Worm (Caenorhabditis elegans): Measurements from ENCODE around the gene E01G4.3.

The E01G4.3 gene

DNA sequence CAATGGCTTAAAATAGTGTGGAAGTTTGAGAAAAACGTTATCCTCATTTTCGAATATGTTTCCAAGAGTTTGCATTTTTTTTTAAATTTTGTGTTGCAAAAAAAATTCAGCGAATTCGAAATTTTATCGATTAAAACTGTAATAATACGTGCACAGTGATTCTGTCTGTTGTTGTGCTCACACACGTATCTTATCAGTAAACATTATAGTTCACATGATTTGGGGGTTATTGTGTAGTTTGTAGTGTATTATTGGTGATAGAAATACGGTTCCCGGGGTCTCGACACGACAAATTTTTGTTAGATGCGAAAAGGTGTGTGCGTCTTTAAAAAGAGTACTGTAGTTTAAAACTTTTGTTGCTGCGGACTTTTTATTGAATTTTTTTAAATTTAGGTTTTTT, 26.3 kb upstream of the E01G4.3 start, which contains the start of gene drr-1:
Gene drr-1 (minus strand): TSS at position 183 of the 400 bp plus-strand sequence.
- TF ChIP-seq T22C8.4 (GFP tag; IDR thresholded peaks at IDR 0.05) (no peak), ztf-29 (GFP tag; IDR thresholded peaks at IDR 0.05) (no peak), flt-1 (GFP tag; IDR thresholded peaks at IDR 0.05) (no peak), med-1 (GFP tag; optimal IDR thresholded peaks at IDR 0.05; ENCODE audit: insufficient read depth) (no peak), ztf-23 (GFP tag; IDR thresholded peaks at IDR 0.05) (no peak), tab-1 (GFP tag; IDR thresholded peaks at IDR 0.05) (no peak), cog-1 (tag; optimal IDR thresholded peaks at IDR 0.05) (no peak), ref-1 (GFP tag; conservative IDR thresholded peaks at IDR 0.05) (no peak), klf-2 (GFP tag; conservative IDR thresholded peaks at IDR 0.05) (no peak)

DNA sequence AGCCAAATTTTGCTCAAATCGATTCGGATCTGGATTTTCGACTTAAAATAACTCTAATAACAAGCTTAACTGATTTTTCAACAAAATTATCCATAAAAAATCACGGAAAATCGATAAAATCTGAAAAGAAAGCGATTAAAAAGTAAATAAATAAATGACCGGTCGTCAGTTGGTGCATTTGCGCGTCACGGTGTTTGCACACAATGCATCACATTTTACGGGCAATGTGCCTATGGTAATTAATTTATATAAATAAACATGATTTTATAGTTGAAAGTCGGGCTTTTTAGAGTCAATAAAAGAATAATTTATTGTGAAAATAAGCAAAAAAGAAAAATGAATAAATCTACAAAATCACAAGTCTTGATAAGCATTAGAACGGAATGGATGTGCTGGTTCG, 25.4 kb upstream of the E01G4.3 start:
- no peak for TF ChIP-seq klf-2 (GFP tag; conservative IDR thresholded peaks at IDR 0.05)
- no peak for TF ChIP-seq ztf-29 (GFP tag; IDR thresholded peaks at IDR 0.05)
- TF ChIP-seq cog-1 (tag; optimal IDR thresholded peaks at IDR 0.05): no peak
- no peak for TF ChIP-seq T22C8.4 (GFP tag; IDR thresholded peaks at IDR 0.05)
- no peak for TF ChIP-seq ztf-23 (GFP tag; IDR thresholded peaks at IDR 0.05)
- TF ChIP-seq med-1 (GFP tag; optimal IDR thresholded peaks at IDR 0.05; ENCODE audit: insufficient read depth): no peak
- TF ChIP-seq tab-1 (GFP tag; IDR thresholded peaks at IDR 0.05): no peak
- no peak for TF ChIP-seq ref-1 (GFP tag; conservative IDR thresholded peaks at IDR 0.05)
- TF ChIP-seq flt-1 (GFP tag; IDR thresholded peaks at IDR 0.05): no peak

DNA sequence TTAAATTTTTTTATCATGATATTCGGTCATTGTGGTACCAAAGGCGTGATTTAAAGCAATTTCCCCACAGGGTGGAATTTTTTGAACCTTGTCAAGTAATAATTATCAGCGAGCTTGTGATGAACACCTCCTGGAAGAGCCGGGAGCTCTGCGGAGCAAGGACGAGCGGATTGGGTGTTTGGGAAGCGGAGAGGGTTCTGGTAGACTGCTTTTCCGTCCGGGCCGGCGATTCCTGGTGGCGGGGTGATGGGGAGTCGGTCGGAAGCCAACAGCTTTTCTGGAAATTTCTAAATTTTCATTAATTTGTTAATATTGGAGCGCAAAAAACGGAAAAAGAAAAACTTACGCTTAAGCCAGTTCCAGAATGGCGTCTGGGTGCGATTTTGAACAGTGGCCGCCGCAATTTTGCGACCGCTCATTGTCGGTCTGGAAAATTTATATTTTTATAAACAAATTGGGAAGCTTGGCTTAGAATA, 24.8 kb upstream of the E01G4.3 start, which contains the start of gene ndua-7:
Gene ndua-7 (minus strand): TSS at position 426 of the 476 bp plus-strand sequence.
- TF ChIP-seq ztf-23 (GFP tag; IDR thresholded peaks at IDR 0.05) (no peak), tab-1 (GFP tag; IDR thresholded peaks at IDR 0.05) (no peak), T22C8.4 (GFP tag; IDR thresholded peaks at IDR 0.05) (no peak), ref-1 (GFP tag; conservative IDR thresholded peaks at IDR 0.05) (no peak), flt-1 (GFP tag; IDR thresholded peaks at IDR 0.05) (no peak)

DNA sequence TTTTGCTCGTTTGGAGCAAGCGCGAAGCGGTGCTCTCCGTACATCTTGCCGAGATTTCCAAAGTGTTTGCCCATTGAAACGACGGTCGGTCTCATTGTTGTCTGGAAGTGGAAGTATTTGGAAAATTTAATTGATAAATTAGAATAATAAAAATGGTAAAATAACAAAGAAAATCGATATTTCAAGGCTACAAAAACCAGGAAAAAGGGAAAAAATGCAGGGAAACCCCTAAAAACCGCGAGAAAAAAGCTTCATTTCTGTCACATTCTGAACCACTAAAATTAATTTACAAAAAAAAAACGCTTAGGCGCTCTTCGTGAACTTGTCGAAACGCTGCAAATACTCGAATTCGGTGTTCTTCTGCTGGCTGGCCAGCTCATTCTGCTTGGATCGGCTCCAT, 23.5 kb upstream of the E01G4.3 start, which contains the start of gene F45H10.2:
Gene F45H10.2 (minus strand): TSS at position 101 of the 400 bp plus-strand sequence.
- TF ChIP-seq flt-1 (GFP tag; IDR thresholded peaks at IDR 0.05) (no peak), ztf-29 (GFP tag; IDR thresholded peaks at IDR 0.05) (no peak), cog-1 (tag; optimal IDR thresholded peaks at IDR 0.05) (no peak), ref-1 (GFP tag; conservative IDR thresholded peaks at IDR 0.05) (no peak), klf-2 (GFP tag; conservative IDR thresholded peaks at IDR 0.05) (no peak), med-1 (GFP tag; optimal IDR thresholded peaks at IDR 0.05; ENCODE audit: insufficient read depth) (no peak)

DNA sequence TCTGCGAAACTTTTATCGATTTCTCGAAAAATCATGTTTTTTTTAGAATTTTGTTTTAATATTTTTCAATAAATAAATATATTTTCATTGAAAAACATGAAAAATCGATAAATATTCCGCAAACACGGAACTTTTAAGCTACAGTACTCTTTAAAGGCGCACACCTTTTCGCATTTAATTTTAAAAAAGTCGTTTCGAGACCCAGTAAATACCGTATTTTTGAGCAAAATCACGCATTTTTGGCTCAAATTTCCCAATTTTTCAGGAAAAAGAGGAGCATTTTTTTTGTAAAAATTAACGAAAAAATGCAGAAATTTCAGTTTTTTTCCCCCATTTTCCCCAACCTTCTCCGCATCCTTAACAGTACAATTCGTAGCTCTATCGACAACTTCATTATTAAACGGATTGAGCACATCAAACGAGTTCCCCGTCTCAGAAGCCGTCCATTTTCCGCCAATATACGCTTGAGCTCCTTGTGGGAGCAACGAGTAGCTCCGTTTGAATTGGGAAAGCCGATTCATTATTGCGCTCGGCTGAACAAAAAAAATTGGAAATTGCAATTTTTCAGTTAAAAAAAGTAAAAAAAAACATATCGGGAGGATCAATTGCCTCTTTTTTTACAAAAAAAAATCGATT, 22.0 kb upstream of the E01G4.3 start, which contains the start of gene alh-7:
Gene alh-7 (minus strand): TSS at position 533 of the 636 bp plus-strand sequence.
- TF ChIP-seq ref-1 (GFP tag; conservative IDR thresholded peaks at IDR 0.05) (no peak), klf-2 (GFP tag; conservative IDR thresholded peaks at IDR 0.05) (no peak), tab-1 (GFP tag; IDR thresholded peaks at IDR 0.05) (no peak), ztf-23 (GFP tag; IDR thresholded peaks at IDR 0.05) (no peak), ztf-29 (GFP tag; IDR thresholded peaks at IDR 0.05) (no peak), T22C8.4 (GFP tag; IDR thresholded peaks at IDR 0.05) (no peak), flt-1 (GFP tag; IDR thresholded peaks at IDR 0.05) (no peak), cog-1 (tag; optimal IDR thresholded peaks at IDR 0.05) (no peak), med-1 (GFP tag; optimal IDR thresholded peaks at IDR 0.05; ENCODE audit: insufficient read depth) (no peak)

DNA sequence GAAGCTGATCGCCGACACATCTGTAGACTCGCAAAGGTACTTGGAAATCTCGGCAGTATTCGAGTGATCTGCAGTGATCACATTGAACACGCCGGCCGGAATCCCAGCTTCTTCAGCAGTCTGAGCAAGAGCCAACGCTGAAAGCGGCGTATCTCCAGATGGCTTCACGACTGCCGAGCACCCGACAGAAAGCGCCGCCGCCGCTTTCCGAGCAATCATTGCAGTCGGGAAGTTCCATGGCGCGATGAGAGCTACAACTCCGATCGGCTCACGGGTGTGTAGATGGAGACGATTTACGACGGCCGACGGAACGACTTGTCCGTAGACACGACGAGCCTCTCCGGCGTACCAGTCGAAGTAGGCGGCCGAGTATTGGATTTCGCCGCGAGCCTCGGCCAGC, 20.5 kb upstream of the E01G4.3 start:
- TF ChIP-seq ztf-23 (GFP tag; IDR thresholded peaks at IDR 0.05) (no peak), tab-1 (GFP tag; IDR thresholded peaks at IDR 0.05) (no peak), ref-1 (GFP tag; conservative IDR thresholded peaks at IDR 0.05) (no peak), klf-2 (GFP tag; conservative IDR thresholded peaks at IDR 0.05) (no peak), flt-1 (GFP tag; IDR thresholded peaks at IDR 0.05) (no peak), ztf-29 (GFP tag; IDR thresholded peaks at IDR 0.05) (no peak), med-1 (GFP tag; optimal IDR thresholded peaks at IDR 0.05; ENCODE audit: insufficient read depth) (no peak), cog-1 (tag; optimal IDR thresholded peaks at IDR 0.05) (no peak)

DNA sequence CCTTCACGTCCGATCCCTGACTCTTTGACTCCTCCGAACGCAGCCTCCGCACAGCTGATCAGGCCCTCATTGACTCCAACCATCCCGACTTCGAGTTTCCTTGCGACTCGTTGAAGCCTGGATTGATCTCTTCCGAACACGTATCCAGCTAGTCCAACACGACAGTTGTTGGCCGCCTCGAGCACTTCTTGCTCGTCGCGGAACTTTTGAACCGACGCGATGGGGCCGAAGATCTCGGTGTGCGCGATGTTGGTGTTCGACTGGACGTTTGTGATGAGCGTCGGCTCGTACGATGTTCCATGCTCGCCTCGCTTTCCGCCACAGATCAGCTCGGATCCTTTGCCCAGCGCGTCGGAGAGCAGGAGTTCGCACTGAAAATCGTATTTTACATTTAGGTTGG, 18.2 kb upstream of the E01G4.3 start:
- TF ChIP-seq flt-1 (GFP tag; IDR thresholded peaks at IDR 0.05) (no peak), ztf-23 (GFP tag; IDR thresholded peaks at IDR 0.05) (no peak), ref-1 (GFP tag; conservative IDR thresholded peaks at IDR 0.05) (no peak), tab-1 (GFP tag; IDR thresholded peaks at IDR 0.05) (no peak), ztf-29 (GFP tag; IDR thresholded peaks at IDR 0.05) (no peak), cog-1 (tag; optimal IDR thresholded peaks at IDR 0.05) (no peak), klf-2 (GFP tag; conservative IDR thresholded peaks at IDR 0.05) (no peak)

DNA sequence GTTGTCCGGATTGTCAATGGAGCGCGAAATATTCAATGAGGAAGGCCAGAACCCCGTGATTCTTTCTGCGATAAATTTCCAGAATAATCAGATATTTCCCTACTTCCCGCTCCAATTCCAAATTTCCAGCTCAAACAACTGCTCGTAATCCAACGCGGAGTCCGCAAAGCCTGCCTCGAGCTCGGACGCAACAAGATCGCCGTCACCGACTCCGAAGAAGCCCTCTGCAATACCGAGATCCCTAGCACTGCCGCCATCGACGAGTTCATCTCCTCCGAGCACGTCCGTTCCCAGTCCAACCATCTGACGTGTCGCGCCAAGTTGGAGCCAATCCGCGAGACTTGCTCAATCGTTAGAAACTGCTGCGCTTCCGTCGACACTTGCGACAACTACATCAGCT, 15.7 kb upstream of the E01G4.3 start:
- no peak for TF ChIP-seq tab-1 (GFP tag; IDR thresholded peaks at IDR 0.05)
- no peak for TF ChIP-seq klf-2 (GFP tag; conservative IDR thresholded peaks at IDR 0.05)
- no peak for TF ChIP-seq med-1 (GFP tag; optimal IDR thresholded peaks at IDR 0.05; ENCODE audit: insufficient read depth)
- no peak for TF ChIP-seq ztf-29 (GFP tag; IDR thresholded peaks at IDR 0.05)
- TF ChIP-seq ref-1 (GFP tag; conservative IDR thresholded peaks at IDR 0.05): no peak
- TF ChIP-seq T22C8.4 (GFP tag; IDR thresholded peaks at IDR 0.05): no peak

DNA sequence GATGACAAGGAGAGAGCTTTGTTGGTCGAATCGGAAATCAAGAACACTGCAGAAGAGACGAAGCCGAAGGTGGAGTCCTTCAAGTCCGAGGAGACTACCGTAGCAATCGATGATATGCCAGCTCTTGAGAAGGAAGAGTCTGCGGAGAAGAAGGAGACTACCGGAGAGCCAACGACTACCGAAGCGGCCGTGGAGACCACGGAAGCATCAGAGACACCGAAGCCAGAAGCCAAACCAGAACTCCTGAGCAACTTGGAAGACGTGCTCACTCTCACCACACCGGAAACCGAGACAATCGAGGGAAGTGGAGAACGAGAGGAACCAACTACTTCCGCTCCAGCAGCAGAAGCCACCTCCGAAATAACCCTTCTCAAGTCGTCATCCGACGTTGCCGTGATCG, 14.7 kb upstream of the E01G4.3 start:
- TF ChIP-seq cog-1 (tag; optimal IDR thresholded peaks at IDR 0.05) (no peak), T22C8.4 (GFP tag; IDR thresholded peaks at IDR 0.05) (no peak), ztf-29 (GFP tag; IDR thresholded peaks at IDR 0.05) (no peak), ztf-23 (GFP tag; IDR thresholded peaks at IDR 0.05) (no peak)

DNA sequence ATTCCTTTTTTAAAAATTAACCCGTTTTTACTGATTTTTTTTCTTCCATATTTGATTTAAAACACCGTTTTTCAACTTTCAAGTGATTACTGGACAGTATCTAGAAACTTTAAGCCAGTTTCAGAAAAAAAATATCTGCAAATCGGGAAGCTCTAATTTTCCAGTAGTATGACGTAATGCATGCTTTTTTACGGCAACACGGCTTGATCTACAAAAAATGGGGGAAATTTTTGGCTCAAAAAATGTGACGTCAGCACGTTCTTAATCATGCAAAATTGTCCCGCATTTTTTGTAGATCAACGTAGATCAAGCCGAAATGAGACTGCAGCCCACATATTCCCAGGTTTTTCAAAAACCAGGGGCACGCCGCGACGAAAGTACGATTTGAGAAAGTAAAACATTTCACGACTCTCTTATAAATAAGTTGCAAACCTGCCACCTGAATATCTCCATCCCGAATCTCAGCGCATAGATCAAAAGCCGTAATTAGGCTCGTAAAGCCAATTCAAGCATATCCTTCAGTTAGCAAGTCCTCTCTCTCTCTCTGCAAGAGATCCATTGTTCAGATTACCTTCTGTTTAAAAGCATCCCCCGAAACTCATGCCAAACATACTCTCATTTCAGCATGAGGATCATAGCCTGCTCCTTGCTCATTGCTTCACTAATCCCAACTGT, 12.5 kb upstream of the E01G4.3 start, which contains the start of gene E01G4.6:
Gene E01G4.6 (plus strand): TSS at position 625 of the 675 bp plus-strand sequence.
- TF ChIP-seq T22C8.4 (GFP tag; IDR thresholded peaks at IDR 0.05) (no peak), flt-1 (GFP tag; IDR thresholded peaks at IDR 0.05) (no peak), med-1 (GFP tag; optimal IDR thresholded peaks at IDR 0.05; ENCODE audit: insufficient read depth) (no peak), ref-1 (GFP tag; conservative IDR thresholded peaks at IDR 0.05) (no peak), ztf-23 (GFP tag; IDR thresholded peaks at IDR 0.05) (no peak), klf-2 (GFP tag; conservative IDR thresholded peaks at IDR 0.05) (no peak)

Data from whole organism, midembryonic.